Fruit fly (Drosophila melanogaster) Kc167 (cell line): ENCODE data around the gene Dhc64C.

ENCODE experiments used
- Myc ChIP-seq: fragments of >200 bp; optimal IDR thresholded peaks from 2 replicates; lab custom pipeline; 2017; ENCODE audit warnings: missing external identifiers
- Sin3A ChIP-seq: fragments of >200 bp; optimal IDR thresholded peaks from 2 replicates; lab custom pipeline; 2018; ENCODE audit warnings: missing external identifiers
- h ChIP-seq: fragments of >200 bp; optimal IDR thresholded peaks from 3 replicates; lab custom pipeline; 2018; ENCODE audit warnings: missing external identifiers
- insv ChIP-seq: fragments of >200 bp; optimal IDR thresholded peaks from 3 replicates; lab custom pipeline; 2018; ENCODE audit warnings: missing external identifiers
- psq ChIP-seq: fragments of >200 bp; optimal IDR thresholded peaks from 2 replicates; lab custom pipeline; 2017; ENCODE audit warnings: missing external identifiers
- ttk ChIP-seq: sonication (Bioruptor generic); optimal IDR thresholded peaks from 2 replicates; lab custom pipeline; 2017; ENCODE audit warnings: missing external identifiers

DNA sequence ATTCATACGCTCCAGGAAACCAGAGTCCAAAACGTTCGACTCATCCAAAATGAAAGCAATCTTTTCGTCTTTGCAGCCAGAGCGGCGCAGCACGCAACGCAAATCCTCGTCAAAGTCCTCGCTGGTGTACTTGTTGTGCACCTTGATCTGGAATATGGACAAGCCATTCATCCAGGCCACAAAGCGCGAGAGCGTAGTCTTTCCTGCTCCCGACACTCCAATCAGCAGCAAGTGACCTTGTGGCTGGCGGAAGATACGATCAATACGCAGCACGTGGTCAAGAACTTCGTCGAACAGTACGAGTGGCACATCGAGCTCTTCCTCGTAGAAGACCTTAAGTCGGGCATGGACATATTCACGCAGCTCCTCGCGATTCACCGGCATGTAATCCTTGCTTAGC is 11.3 kb downstream of the Dhc64C start:
- TF ChIP-seq ttk (lab: Kevin White, UChicago): no peak
- no peak for TF ChIP-seq Sin3A (lab: Kevin White, UChicago)
- TF ChIP-seq psq (lab: Kevin White, UChicago): no peak
- TF ChIP-seq insv: no peak
- no peak for TF ChIP-seq h (lab: Kevin White, UChicago)
- no peak for TF ChIP-seq Myc (lab: Kevin White, UChicago)
